Worm (Caenorhabditis elegans) whole organism, L2 larva: ENCODE data around the gene ckb-2.
A peak's percentile ranks its signal among the peaks of the same experiment; 100 is the strongest.

Experiments used
- C34F6.9 ChIP-seq: fragments of 150-350 bp; optimal IDR thresholded peaks from 2 replicates; lab custom pipeline; 2014; ENCODE audit warnings: missing biosample characterization, missing genetic modification characterization
- F13H6.1 ChIP-seq: sonication (generic microtip); optimal IDR thresholded peaks from 2 replicates; lab custom pipeline; 2016; ENCODE audit warnings: missing genetic modification characterization, missing compliant biosample characterization
- Y55F3AM.14 ChIP-seq: fragments of 200-800 bp; sonication (Bioruptor generic); optimal IDR thresholded peaks from 2 replicates; lab custom pipeline; 2018; ENCODE audit warnings: mild to moderate bottlenecking, missing genetic modification characterization, missing compliant biosample characterization
- alr-1 ChIP-seq: fragments of 150-350 bp; optimal IDR thresholded peaks from 2 replicates; lab custom pipeline; 2014; ENCODE audit warnings: missing biosample characterization, missing genetic modification characterization
- aly-2 ChIP-seq: fragments of 150-350 bp; optimal IDR thresholded peaks from 2 replicates; lab custom pipeline; 2014; ENCODE audit warnings: missing biosample characterization, missing genetic modification characterization
- blmp-1 ChIP-seq: sonication (generic microtip); optimal IDR thresholded peaks from 2 replicates; lab custom pipeline; 2017; ENCODE audit warnings: missing genetic modification characterization, mild to moderate bottlenecking, missing compliant biosample characterization, antibody characterized with exemption, moderate library complexity; ENCODE audit not compliant: insufficient read depth
- ceh-16 ChIP-seq: fragments of 150-350 bp; optimal IDR thresholded peaks from 2 replicates; lab custom pipeline; 2014; ENCODE audit warnings: missing biosample characterization, missing genetic modification characterization
- ceh-82 ChIP-seq: fragments of 150-350 bp; optimal IDR thresholded peaks from 2 replicates; lab custom pipeline; 2014; ENCODE audit warnings: missing biosample characterization, missing genetic modification characterization
- crh-2 ChIP-seq: sonication (generic microtip); optimal IDR thresholded peaks from 2 replicates; lab custom pipeline; 2017; ENCODE audit warnings: missing biosample characterization, missing genetic modification characterization
- dmd-4 ChIP-seq: sonication (generic microtip); optimal IDR thresholded peaks from 2 replicates; lab custom pipeline; 2017; ENCODE audit warnings: missing biosample characterization, missing genetic modification characterization
- egl-27 ChIP-seq: sonication (generic microtip); optimal IDR thresholded peaks from 3 replicates; lab custom pipeline; 2017; ENCODE audit warnings: missing biosample characterization, missing genetic modification reagents, missing genetic modification characterization
- elt-3 ChIP-seq: sonication (generic microtip); optimal IDR thresholded peaks from 2 replicates; lab custom pipeline; 2017; ENCODE audit warnings: missing biosample characterization, missing genetic modification characterization
- gmeb-1 ChIP-seq: fragments of 150-350 bp; optimal IDR thresholded peaks from 2 replicates; lab custom pipeline; 2014; ENCODE audit warnings: missing biosample characterization, missing genetic modification characterization
- lin-11 ChIP-seq: fragments of 150-350 bp; sonication (generic microtip); optimal IDR thresholded peaks from 2 replicates; lab custom pipeline; 2014; ENCODE audit warnings: missing biosample characterization, missing genetic modification characterization, inconsistent platforms, mixed read lengths
- lin-13 ChIP-seq: fragments of 150-350 bp; optimal IDR thresholded peaks from 2 replicates; lab custom pipeline; 2014; ENCODE audit warnings: missing biosample characterization, missing genetic modification reagents, missing genetic modification characterization
- lsy-2 ChIP-seq, 2 experiments: fragments of 150-350 bp in 1 of 2; sonication (generic microtip) in 1 of 2; optimal IDR thresholded peaks; 2 replicates each; lab custom pipeline; 2014 to 2017; ENCODE audit warnings: missing biosample characterization in 2 of 2, missing genetic modification characterization in 2 of 2
- mab-5 ChIP-seq: fragments of 150-350 bp; optimal IDR thresholded peaks from 2 replicates; lab custom pipeline; 2014; ENCODE audit warnings: missing biosample characterization, missing genetic modification characterization
- mdl-1 ChIP-seq, 2 experiments: fragments of 150-350 bp in 1 of 2; sonication (generic microtip) in 1 of 2; optimal IDR thresholded peaks; 2 replicates each; lab custom pipeline; 2017; ENCODE audit warnings: missing biosample characterization in 2 of 2, missing genetic modification characterization in 2 of 2
- nhr-10 ChIP-seq: sonication (generic microtip); optimal IDR thresholded peaks from 2 replicates; lab custom pipeline; 2017; ENCODE audit warnings: missing biosample characterization, missing genetic modification characterization
- nhr-11 ChIP-seq: fragments of 150-350 bp; optimal IDR thresholded peaks from 2 replicates; lab custom pipeline; 2014; ENCODE audit warnings: missing biosample characterization, missing genetic modification characterization
- nhr-129 ChIP-seq: fragments of 150-350 bp; optimal IDR thresholded peaks from 2 replicates; lab custom pipeline; 2014; ENCODE audit warnings: missing biosample characterization, missing genetic modification characterization
- nhr-21 ChIP-seq: fragments of 150-350 bp; optimal IDR thresholded peaks from 2 replicates; lab custom pipeline; 2014; ENCODE audit warnings: missing biosample characterization, missing genetic modification characterization
- nhr-23 ChIP-seq: fragments of 150-350 bp; optimal IDR thresholded peaks from 2 replicates; lab custom pipeline; 2014; ENCODE audit warnings: missing biosample characterization, missing genetic modification reagents, missing genetic modification characterization
- nhr-237 ChIP-seq: fragments of 150-350 bp; optimal IDR thresholded peaks from 2 replicates; lab custom pipeline; 2014; ENCODE audit warnings: missing biosample characterization, missing genetic modification characterization
- nhr-25 ChIP-seq: fragments of 150-350 bp; sonication (generic microtip); optimal IDR thresholded peaks from 3 replicates; lab custom pipeline; 2014; ENCODE audit warnings: missing biosample characterization, missing genetic modification characterization
- peb-1 ChIP-seq: fragments of 150-350 bp; optimal IDR thresholded peaks from 2 replicates; lab custom pipeline; 2014; ENCODE audit warnings: missing biosample characterization, missing genetic modification characterization
- sem-4 ChIP-seq: fragments of 150-350 bp; optimal IDR thresholded peaks from 2 replicates; lab custom pipeline; 2014; ENCODE audit warnings: missing biosample characterization, missing genetic modification reagents, missing genetic modification characterization
- skn-1 ChIP-seq: sonication (generic microtip); optimal IDR thresholded peaks from 2 replicates; lab custom pipeline; 2017; ENCODE audit warnings: missing biosample characterization, missing genetic modification characterization
- sma-3 ChIP-seq: sonication (generic microtip); optimal IDR thresholded peaks from 2 replicates; lab custom pipeline; 2016; ENCODE audit warnings: missing genetic modification reagents, missing genetic modification characterization, missing compliant biosample characterization
- sma-9 ChIP-seq, 2 experiments: fragments of 150-350 bp in 1 of 2; sonication (generic microtip) in 1 of 2; optimal IDR thresholded peaks; 2 replicates each; lab custom pipeline; 2014 to 2016; ENCODE audit warnings: missing genetic modification characterization in 2 of 2, mild to moderate bottlenecking in 1 of 2, missing biosample characterization in 1 of 2, missing compliant biosample characterization in 1 of 2, missing genetic modification reagents in 1 of 2, moderate library complexity in 1 of 2
- unc-39 ChIP-seq: fragments of 150-350 bp; optimal IDR thresholded peaks from 2 replicates; lab custom pipeline; 2014; ENCODE audit warnings: missing biosample characterization, missing genetic modification characterization
- unc-55 ChIP-seq: fragments of 150-350 bp; sonication (generic microtip); optimal IDR thresholded peaks from 3 replicates; lab custom pipeline; 2014; ENCODE audit warnings: missing biosample characterization, missing genetic modification reagents, missing genetic modification characterization
- unc-62 ChIP-seq: fragments of 150-350 bp; optimal IDR thresholded peaks from 2 replicates; lab custom pipeline; 2014; ENCODE audit warnings: missing biosample characterization, missing genetic modification reagents, missing genetic modification characterization
- zag-1 ChIP-seq: fragments of 150-350 bp; optimal IDR thresholded peaks from 2 replicates; lab custom pipeline; 2014; ENCODE audit warnings: missing biosample characterization, missing genetic modification characterization
- ztf-1 ChIP-seq: fragments of 200-800 bp; sonication (Bioruptor generic); conservative IDR thresholded peaks from 2 replicates; pipeline ENCODE4 v1.3.6; 2022; ENCODE audit warnings: missing genetic modification characterization, missing compliant biosample characterization
- ztf-11 ChIP-seq: sonication (generic microtip); optimal IDR thresholded peaks from 2 replicates; lab custom pipeline; 2017; ENCODE audit warnings: missing biosample characterization, missing genetic modification characterization
- ztf-4 ChIP-seq: fragments of 150-350 bp; optimal IDR thresholded peaks from 2 replicates; lab custom pipeline; 2014; ENCODE audit warnings: missing biosample characterization, missing genetic modification characterization

ckb-2 gene

DNA sequence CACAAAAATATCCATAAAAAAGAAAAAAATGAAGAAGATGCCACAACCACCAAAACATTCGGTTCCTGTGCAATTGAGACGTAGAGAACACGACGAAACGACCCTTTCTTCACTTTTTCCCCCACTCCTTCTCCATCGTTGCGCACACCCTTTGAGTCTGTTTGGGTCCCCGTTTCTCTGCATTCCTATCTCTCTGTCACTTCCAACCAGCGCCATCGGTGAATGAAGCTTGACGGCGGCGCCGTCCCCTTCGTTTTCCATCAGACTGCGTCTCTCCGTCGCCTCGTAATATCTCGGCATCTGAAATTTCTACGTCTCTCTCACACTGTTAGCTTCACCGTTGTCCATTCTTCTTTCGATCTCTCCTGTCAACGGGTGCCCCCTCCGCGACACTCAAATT, 32.1 kb upstream of the ckb-2 start:
- TF ChIP-seq ceh-16, result no peak
- peak; percentile 48 for TF ChIP-seq F13H6.1 (tag; lab: Kevin White, UChicago)
- no peak for TF ChIP-seq unc-62 (GFP tag; lab: Kevin White, UChicago)
- no peak for TF ChIP-seq nhr-10 (tag; lab: Kevin White, UChicago)
- no peak for TF ChIP-seq lin-11 (tag; lab: Kevin White, UChicago)
- TF ChIP-seq skn-1 (tag; lab: Kevin White, UChicago), result no peak
- peak; percentile 64 for TF ChIP-seq C34F6.9
- TF ChIP-seq elt-3 (tag; lab: Kevin White, UChicago), result no peak
- no peak for TF ChIP-seq ceh-82 (tag; lab: Kevin White, UChicago)
- no peak for TF ChIP-seq ztf-4 (tag; lab: Kevin White, UChicago)
- peak; percentile 85 for TF ChIP-seq unc-55 (GFP tag; lab: Kevin White, UChicago)
- TF ChIP-seq sem-4, result peak; percentile 46
- TF ChIP-seq lsy-2 (tag; optimal IDR thresholded peaks at IDR 0.05; lab: Kevin White, UChicago), result peak in 1 of 2 experiments; percentile 48
- peak; percentile 34 for TF ChIP-seq zag-1 (tag; lab: Kevin White, UChicago)
- TF ChIP-seq ztf-11, result no peak
- TF ChIP-seq egl-27 (tag; lab: Kevin White, UChicago), result no peak
- no peak for TF ChIP-seq sma-9 (GFP tag; optimal IDR thresholded peaks at IDR 0.05; lab: Kevin White, UChicago)
- TF ChIP-seq sma-9 (tag; optimal IDR thresholded peaks at IDR 0.05; lab: Kevin White, UChicago), result no peak
- TF ChIP-seq nhr-129, result peak; percentile 49
- no peak for TF ChIP-seq dmd-4
- TF ChIP-seq alr-1, result no peak
- TF ChIP-seq, all 48 proteins: peak for 7

DNA sequence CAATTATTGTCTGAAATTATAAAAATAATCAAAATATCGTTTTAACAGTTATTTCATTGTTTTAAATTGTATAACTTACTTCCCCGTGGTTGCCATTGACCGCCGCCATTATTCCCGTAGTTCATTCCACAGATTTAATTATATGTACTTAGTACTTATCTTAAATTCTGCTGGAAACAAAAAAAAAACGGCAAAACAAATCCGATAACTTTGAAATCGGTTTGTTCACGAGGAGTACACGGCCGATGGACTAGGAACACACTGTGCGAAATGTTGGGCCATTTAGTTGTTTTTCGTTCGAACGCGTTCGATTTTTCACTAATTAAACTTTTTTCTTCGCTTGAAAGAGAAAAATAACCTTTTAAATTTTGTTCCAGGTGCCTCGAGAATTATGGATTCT, 24.7 kb upstream of the ckb-2 start, which contains the start of the genes B0285.3 and lcmt-1:
B0285.3 (minus strand) TSS at position 267 of the 400 bp plus-strand sequence.
lcmt-1 (plus strand) TSS at position 377 of the 400 bp plus-strand sequence.
- TF ChIP-seq lsy-2 (tag; optimal IDR thresholded peaks at IDR 0.05; lab: Kevin White, UChicago), result peak in 1 of 2 experiments; percentile 68
- TF ChIP-seq blmp-1, result no peak
- TF ChIP-seq mab-5 (tag; lab: Kevin White, UChicago), result no peak
- TF ChIP-seq unc-55 (GFP tag; lab: Kevin White, UChicago), result peak; percentile 40
- TF ChIP-seq Y55F3AM.14, result no peak
- TF ChIP-seq sma-3 (GFP tag; lab: Kevin White, UChicago), result peak; percentile 39
- peak; percentile 43 for TF ChIP-seq F13H6.1 (tag; lab: Kevin White, UChicago)
- peak; percentile 50 for TF ChIP-seq C34F6.9
- no peak for TF ChIP-seq lin-11 (tag; lab: Kevin White, UChicago)
- peak; percentile 17 for TF ChIP-seq sma-9 (GFP tag; optimal IDR thresholded peaks at IDR 0.05; lab: Kevin White, UChicago)
- TF ChIP-seq sma-9 (tag; optimal IDR thresholded peaks at IDR 0.05; lab: Kevin White, UChicago), result no peak
- TF ChIP-seq crh-2 (tag; lab: Kevin White, UChicago), result peak; percentile 24
- TF ChIP-seq unc-39 (tag; lab: Kevin White, UChicago), result no peak
- TF ChIP-seq nhr-21 (tag; lab: Kevin White, UChicago), result no peak
- peak; percentile 29 for TF ChIP-seq nhr-25 (tag; lab: Kevin White, UChicago)
- peak; percentile 54 for TF ChIP-seq gmeb-1 (tag; lab: Kevin White, UChicago)
- TF ChIP-seq, all 48 proteins: peak for 9

ce11 chrIII:4345034-4345433, 22.7 kb upstream of the ckb-2 start, which contains the start of gene hse-5:
Gene hse-5, plus strand, starts transcription at chrIII:4345334.
- TF ChIP-seq mab-5 (tag; lab: Kevin White, UChicago), result no peak
- TF ChIP-seq skn-1 (tag; lab: Kevin White, UChicago), result no peak
- no peak for TF ChIP-seq dmd-4
- TF ChIP-seq crh-2 (tag; lab: Kevin White, UChicago), result no peak
- TF ChIP-seq lin-13 (GFP tag; lab: Kevin White, UChicago), result no peak
- TF ChIP-seq peb-1 (tag; lab: Kevin White, UChicago), result no peak
- no peak for TF ChIP-seq nhr-11
- no peak for TF ChIP-seq nhr-23 (tag; lab: Kevin White, UChicago)

DNA sequence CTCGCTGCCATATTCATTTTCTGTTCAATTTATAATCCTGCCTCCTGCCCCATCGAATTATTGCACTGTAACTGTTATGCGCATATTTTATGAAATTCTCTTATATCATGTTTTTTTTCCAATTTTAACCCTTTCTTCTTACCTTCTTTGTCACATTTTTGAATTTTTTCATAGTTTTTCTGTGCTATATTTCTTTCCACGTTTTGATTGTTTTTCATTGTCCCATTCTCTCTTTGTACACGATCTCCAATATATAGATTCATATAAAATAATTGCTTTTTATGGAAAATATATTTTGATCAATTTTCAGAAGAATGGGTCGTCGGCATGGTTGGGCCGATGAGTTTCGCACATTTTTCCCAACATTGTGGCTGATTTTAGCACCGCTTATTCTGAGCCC, 17.9 kb upstream of the ckb-2 start, which contains the start of gene B0285.6:
B0285.6 (plus strand) TSS at position 301 of the 400 bp plus-strand sequence.
- TF ChIP-seq alr-1 (no peak), unc-55 (GFP tag; lab: Kevin White, UChicago) (no peak), elt-3 (tag; lab: Kevin White, UChicago) (no peak), nhr-237 (tag; lab: Kevin White, UChicago) (no peak), ztf-4 (tag; lab: Kevin White, UChicago) (no peak), ceh-82 (tag; lab: Kevin White, UChicago) (no peak), lin-13 (GFP tag; lab: Kevin White, UChicago) (no peak), mdl-1 (tag; optimal IDR thresholded peaks at IDR 0.05; lab: Kevin White, UChicago) (no peak), ztf-1 (GFP tag; lab: Robert Waterston, UW) (no peak), sma-9 (GFP tag; optimal IDR thresholded peaks at IDR 0.05; lab: Kevin White, UChicago) (no peak), sma-9 (tag; optimal IDR thresholded peaks at IDR 0.05; lab: Kevin White, UChicago) (no peak), ztf-11 (no peak), aly-2 (no peak), egl-27 (tag; lab: Kevin White, UChicago) (no peak), dmd-4 (no peak), nhr-11 (no peak), lsy-2 (tag; optimal IDR thresholded peaks at IDR 0.05; lab: Kevin White, UChicago) (no peak), sma-3 (GFP tag; lab: Kevin White, UChicago) (no peak), C34F6.9 (no peak)
